Worm (Caenorhabditis elegans) whole organism, L1 larva: Measurements from ENCODE around the gene tsp-1.
A peak's percentile ranks its signal among the peaks of the same experiment; 100 is the strongest.

Source experiments
- C16A3.4 ChIP-seq: fragments of 150-350 bp; optimal IDR thresholded peaks from 2 replicates; lab custom pipeline; 2014; ENCODE audit warnings: missing biosample characterization, missing genetic modification characterization
- C34B4.2 ChIP-seq: sonication (generic microtip); optimal IDR thresholded peaks from 2 replicates; lab custom pipeline; 2017; ENCODE audit warnings: mild to moderate bottlenecking, missing genetic modification characterization, missing compliant biosample characterization
- aly-2 ChIP-seq: fragments of 150-350 bp; optimal IDR thresholded peaks from 2 replicates; lab custom pipeline; 2014; ENCODE audit warnings: missing biosample characterization, missing genetic modification characterization
- ceh-82 ChIP-seq, 3 experiments: fragments of 150-350 bp in 1 of 3; sonication (generic microtip) in 2 of 3; optimal IDR thresholded peaks; 2 replicates each; lab custom pipeline; 2014 to 2017; ENCODE audit warnings: missing biosample characterization in 3 of 3, missing genetic modification characterization in 3 of 3
- ces-1 ChIP-seq: fragments of 150-350 bp; optimal IDR thresholded peaks from 2 replicates; lab custom pipeline; 2014; ENCODE audit warnings: missing biosample characterization, missing genetic modification reagents, missing genetic modification characterization
- dsc-1 ChIP-seq: sonication (generic microtip); optimal IDR thresholded peaks from 2 replicates; lab custom pipeline; 2016; ENCODE audit warnings: mild to moderate bottlenecking, missing genetic modification characterization, missing compliant biosample characterization
- egl-27 ChIP-seq, 2 experiments: fragments of 150-350 bp in 1 of 2; sonication (generic microtip); optimal IDR thresholded peaks; 3 replicates each; lab custom pipeline; 2017 to 2018; ENCODE audit warnings: missing biosample characterization in 2 of 2, missing genetic modification characterization in 2 of 2, missing genetic modification reagents in 2 of 2
- elt-2 ChIP-seq: sonication (generic microtip); optimal IDR thresholded peaks from 2 replicates; lab custom pipeline; 2016; ENCODE audit warnings: missing genetic modification characterization, mild to moderate bottlenecking, inconsistent platforms, missing compliant biosample characterization, missing genetic modification reagents
- fkh-8 ChIP-seq: sonication (generic microtip); optimal IDR thresholded peaks from 2 replicates; lab custom pipeline; 2016; ENCODE audit warnings: mild to moderate bottlenecking, missing genetic modification characterization, missing compliant biosample characterization
- fos-1 ChIP-seq: fragments of 150-350 bp; optimal IDR thresholded peaks from 2 replicates; lab custom pipeline; 2014; ENCODE audit warnings: missing biosample characterization, missing genetic modification characterization
- hlh-17 ChIP-seq: fragments of 200-800 bp; sonication (Bioruptor generic); optimal IDR thresholded peaks from 2 replicates; lab custom pipeline; 2018; ENCODE audit warnings: missing genetic modification characterization, mild to moderate bottlenecking, missing compliant biosample characterization, moderate library complexity, borderline replicate concordance
- hlh-4 ChIP-seq: sonication (generic microtip); optimal IDR thresholded peaks from 2 replicates; lab custom pipeline; 2016; ENCODE audit warnings: mild to moderate bottlenecking, missing genetic modification characterization, missing compliant biosample characterization
- irx-1 ChIP-seq: sonication (generic microtip); optimal IDR thresholded peaks from 2 replicates; lab custom pipeline; 2016; ENCODE audit warnings: missing genetic modification characterization, missing compliant biosample characterization
- isw-1 ChIP-seq: fragments of 200-800 bp; sonication (Bioruptor generic); IDR thresholded peaks from 2 replicates; pipeline ENCODE4 v1.3.6; 2022; ENCODE audit warnings: missing genetic modification characterization, missing compliant biosample characterization
- lin-13 ChIP-seq: fragments of 150-350 bp; optimal IDR thresholded peaks from 2 replicates; lab custom pipeline; 2014; ENCODE audit warnings: missing biosample characterization, missing genetic modification reagents, missing genetic modification characterization
- lin-15B ChIP-seq: fragments of 150-350 bp; sonication (generic microtip); optimal IDR thresholded peaks from 3 replicates; lab custom pipeline; 2014; ENCODE audit warnings: missing biosample characterization, missing genetic modification characterization
- lin-39 ChIP-seq: fragments of 150-350 bp; optimal IDR thresholded peaks from 2 replicates; lab custom pipeline; 2014; ENCODE audit warnings: missing biosample characterization, missing genetic modification reagents, missing genetic modification characterization
- lir-3 ChIP-seq: sonication (generic microtip); optimal IDR thresholded peaks from 2 replicates; lab custom pipeline; 2016; ENCODE audit warnings: mild to moderate bottlenecking, missing genetic modification characterization, moderate library complexity, missing compliant biosample characterization; ENCODE audit not compliant: poor library complexity
- lsy-2 ChIP-seq, 2 experiments: fragments of 150-350 bp; optimal IDR thresholded peaks; 2 replicates each; lab custom pipeline; 2014; ENCODE audit warnings: missing biosample characterization in 2 of 2, missing genetic modification characterization in 2 of 2
- mab-9 ChIP-seq: fragments of 200-800 bp; sonication (Bioruptor generic); IDR thresholded peaks from 2 replicates; pipeline ENCODE4 v1.3.6; 2022; ENCODE audit warnings: missing genetic modification reagents, missing genetic modification characterization, missing compliant biosample characterization
- mef-2 ChIP-seq: fragments of 150-350 bp; optimal IDR thresholded peaks from 2 replicates; lab custom pipeline; 2014; ENCODE audit warnings: missing biosample characterization, missing genetic modification characterization
- nhr-11 ChIP-seq: fragments of 150-350 bp; optimal IDR thresholded peaks from 2 replicates; lab custom pipeline; 2014; ENCODE audit warnings: missing biosample characterization, missing genetic modification characterization
- nhr-12 ChIP-seq: sonication (generic microtip); optimal IDR thresholded peaks from 2 replicates; lab custom pipeline; 2017; ENCODE audit warnings: missing biosample characterization, missing genetic modification characterization
- nhr-28 ChIP-seq: fragments of 150-350 bp; optimal IDR thresholded peaks from 2 replicates; lab custom pipeline; 2014; ENCODE audit warnings: missing biosample characterization, missing genetic modification characterization
- nhr-47 ChIP-seq: sonication (generic microtip); optimal IDR thresholded peaks from 2 replicates; lab custom pipeline; 2016; ENCODE audit warnings: mild to moderate bottlenecking, missing genetic modification characterization, moderate library complexity, missing compliant biosample characterization
- nhr-77 ChIP-seq: fragments of 150-350 bp; optimal IDR thresholded peaks from 2 replicates; lab custom pipeline; 2014; ENCODE audit warnings: missing biosample characterization, missing genetic modification characterization
- nhr-85 ChIP-seq: sonication (generic microtip); peaks from one replicate; lab custom pipeline; 2016; ENCODE audit warnings: missing genetic modification characterization, inconsistent platforms, missing compliant biosample characterization
- nhr-90 ChIP-seq: sonication (generic microtip); optimal IDR thresholded peaks from 2 replicates; lab custom pipeline; 2016; ENCODE audit warnings: mild to moderate bottlenecking, missing genetic modification characterization, missing compliant biosample characterization; ENCODE audit not compliant: poor library complexity
- pag-3 ChIP-seq: sonication (generic microtip); optimal IDR thresholded peaks from 2 replicates; lab custom pipeline; 2017; ENCODE audit warnings: missing genetic modification characterization, mild to moderate bottlenecking, missing compliant biosample characterization, antibody characterized with exemption, borderline replicate concordance; ENCODE audit not compliant: insufficient read depth
- pax-3 ChIP-seq: fragments of 200-800 bp; sonication (Bioruptor generic); optimal IDR thresholded peaks from 2 replicates; lab custom pipeline; 2018; ENCODE audit warnings: mild to moderate bottlenecking, missing genetic modification characterization, moderate library complexity, missing compliant biosample characterization
- pqm-1 ChIP-seq: sonication (generic microtip); optimal IDR thresholded peaks from 3 replicates; lab custom pipeline; 2017; ENCODE audit warnings: missing biosample characterization, missing genetic modification characterization
- rnt-1 ChIP-seq: sonication (generic microtip); optimal IDR thresholded peaks from 2 replicates; lab custom pipeline; 2016; ENCODE audit warnings: mild to moderate bottlenecking, missing genetic modification characterization, moderate library complexity, missing compliant biosample characterization
- skn-1 ChIP-seq: fragments of 150-350 bp; optimal IDR thresholded peaks from 2 replicates; lab custom pipeline; 2014; ENCODE audit warnings: missing biosample characterization, missing genetic modification characterization
- snpc-4 ChIP-seq: fragments of 150-350 bp; optimal IDR thresholded peaks from 2 replicates; lab custom pipeline; 2014; ENCODE audit warnings: missing biosample characterization, missing genetic modification characterization
- snu-23 ChIP-seq: sonication (generic microtip); optimal IDR thresholded peaks from 2 replicates; lab custom pipeline; 2016; ENCODE audit warnings: missing genetic modification characterization, missing compliant biosample characterization
- sox-4 ChIP-seq: sonication (generic microtip); optimal IDR thresholded peaks from 2 replicates; lab custom pipeline; 2016; ENCODE audit warnings: missing genetic modification characterization, missing compliant biosample characterization
- sptf-1 ChIP-seq: fragments of 150-350 bp; optimal IDR thresholded peaks from 2 replicates; lab custom pipeline; 2014; ENCODE audit warnings: missing biosample characterization, missing genetic modification characterization
- swsn-7 ChIP-seq: sonication (generic microtip); optimal IDR thresholded peaks from 2 replicates; lab custom pipeline; 2016; ENCODE audit warnings: missing genetic modification characterization, missing compliant biosample characterization
- tbx-2 ChIP-seq: sonication (generic microtip); optimal IDR thresholded peaks from 2 replicates; lab custom pipeline; 2016; ENCODE audit warnings: missing genetic modification characterization, missing compliant biosample characterization
- unc-30 ChIP-seq: sonication (generic microtip); optimal IDR thresholded peaks from 2 replicates; lab custom pipeline; 2017; ENCODE audit warnings: missing biosample characterization, missing genetic modification characterization
- vab-15 ChIP-seq: sonication (generic microtip); optimal IDR thresholded peaks from 2 replicates; lab custom pipeline; 2017; ENCODE audit warnings: missing genotype, mild to moderate bottlenecking, missing genetic modification characterization, missing compliant biosample characterization
- xbp-1 ChIP-seq: sonication (generic microtip); optimal IDR thresholded peaks from 2 replicates; lab custom pipeline; 2016; ENCODE audit warnings: missing genetic modification characterization, missing compliant biosample characterization
- zag-1 ChIP-seq: fragments of 150-350 bp; optimal IDR thresholded peaks from 2 replicates; lab custom pipeline; 2014; ENCODE audit warnings: missing biosample characterization, missing genetic modification characterization
- zip-4 ChIP-seq: fragments of 200-800 bp; sonication (Bioruptor generic); optimal IDR thresholded peaks from 2 replicates; lab custom pipeline; 2018; ENCODE audit warnings: mild to moderate bottlenecking, missing genetic modification characterization, moderate library complexity, missing compliant biosample characterization
- ztf-4 ChIP-seq: fragments of 150-350 bp; optimal IDR thresholded peaks from 2 replicates; lab custom pipeline; 2014; ENCODE audit warnings: missing biosample characterization, missing genetic modification characterization

Gene tsp-1

DNA sequence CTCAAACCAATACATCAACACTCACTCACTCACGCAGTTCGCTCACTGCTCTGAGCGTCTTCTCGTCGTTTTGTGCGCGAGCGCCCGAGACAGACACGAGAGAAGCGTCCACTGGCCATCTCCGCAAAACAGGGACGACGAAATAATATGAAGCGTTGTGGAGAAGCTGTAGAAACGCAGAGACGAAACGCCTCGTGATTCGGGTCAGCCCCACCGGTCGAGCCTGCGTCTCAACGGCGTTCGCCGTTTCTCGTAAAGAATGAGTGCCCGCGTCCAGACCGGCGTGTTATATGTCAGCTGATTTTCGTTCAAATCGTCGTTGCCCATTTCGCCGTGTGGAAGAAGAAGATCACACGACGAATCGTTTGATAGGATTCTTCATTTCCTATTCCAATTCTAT is 11.7 kb downstream of the tsp-1 start, which contains the start of gene fbxl-1 (continued):
- peak; percentile 56 for TF ChIP-seq lir-3 (tag; lab: Kevin White, UChicago)
- TF ChIP-seq zip-4 (GFP tag; lab: Kevin White, UChicago) = peak; percentile 9
- TF ChIP-seq hlh-17 (GFP tag; lab: Kevin White, UChicago) = no peak
- peak; percentile 75 to 88 for TF ChIP-seq lsy-2 (tag; optimal IDR thresholded peaks at IDR 0.05; lab: Kevin White, UChicago)
- TF ChIP-seq fos-1 (tag; lab: Kevin White, UChicago) = peak; percentile 43
- TF ChIP-seq snu-23 (GFP tag; lab: Kevin White, UChicago) = peak; percentile 87
- peak; percentile 64 for TF ChIP-seq pax-3 (tag; lab: Kevin White, UChicago)
- TF ChIP-seq egl-27 (tag; optimal IDR thresholded peaks at IDR 0.05; lab: Kevin White, UChicago) = no peak
- no peak for TF ChIP-seq mab-9
- TF ChIP-seq nhr-77 (tag; lab: Kevin White, UChicago) = peak; percentile 71
- TF ChIP-seq elt-2 (tag; lab: Kevin White, UChicago) = peak; percentile 21
- TF ChIP-seq nhr-12 (tag; lab: Kevin White, UChicago) = no peak
- peak; percentile 73 for TF ChIP-seq xbp-1 (tag; lab: Kevin White, UChicago)
- TF ChIP-seq pag-3 = no peak
- peak; percentile 32 for TF ChIP-seq nhr-90 (tag; lab: Kevin White, UChicago)
- TF ChIP-seq nhr-47 (tag; lab: Kevin White, UChicago) = peak; percentile 85
- TF ChIP-seq pqm-1 (tag; lab: Kevin White, UChicago) = no peak
- TF ChIP-seq mef-2 = peak; percentile 58
- TF ChIP-seq hlh-4 (tag; lab: Kevin White, UChicago) = no peak
- TF ChIP-seq C34B4.2 (tag; lab: Kevin White, UChicago) = no peak
- no peak for TF ChIP-seq sptf-1 (tag; lab: Kevin White, UChicago)
- peak; percentile 25 to 70 (median 47) for TF ChIP-seq ceh-82 (tag; optimal IDR thresholded peaks at IDR 0.05; lab: Kevin White, UChicago)
- TF ChIP-seq sox-4 (tag; lab: Kevin White, UChicago) = peak; percentile 73
- TF ChIP-seq isw-1 (GFP tag; lab: Robert Waterston, UW) = peak; percentile 48
- TF ChIP-seq skn-1 (tag; lab: Kevin White, UChicago) = peak; percentile 65
- TF ChIP-seq rnt-1 = peak; percentile 82
- TF ChIP-seq fkh-8 (tag; lab: Kevin White, UChicago) = peak; percentile 96
- TF ChIP-seq zag-1 (tag; lab: Kevin White, UChicago) = no peak
- peak; percentile 6 for TF ChIP-seq snpc-4
- TF ChIP-seq C16A3.4 = peak; percentile 82
- peak; percentile 29 for TF ChIP-seq irx-1
- TF ChIP-seq ces-1 = no peak
- TF ChIP-seq lin-13 (GFP tag; lab: Kevin White, UChicago) = peak; percentile 65
- peak; percentile 80 for TF ChIP-seq dsc-1 (tag; lab: Kevin White, UChicago)
- no peak for TF ChIP-seq nhr-11 (tag; lab: Kevin White, UChicago)
- TF ChIP-seq unc-30 = no peak
- TF ChIP-seq nhr-28 (tag; lab: Kevin White, UChicago) = no peak
- TF ChIP-seq swsn-7 (tag; lab: Kevin White, UChicago) = peak; percentile 77
- TF ChIP-seq ztf-4 (tag; lab: Kevin White, UChicago) = peak; percentile 60
- TF ChIP-seq tbx-2 (tag; lab: Kevin White, UChicago) = peak; percentile 81

DNA sequence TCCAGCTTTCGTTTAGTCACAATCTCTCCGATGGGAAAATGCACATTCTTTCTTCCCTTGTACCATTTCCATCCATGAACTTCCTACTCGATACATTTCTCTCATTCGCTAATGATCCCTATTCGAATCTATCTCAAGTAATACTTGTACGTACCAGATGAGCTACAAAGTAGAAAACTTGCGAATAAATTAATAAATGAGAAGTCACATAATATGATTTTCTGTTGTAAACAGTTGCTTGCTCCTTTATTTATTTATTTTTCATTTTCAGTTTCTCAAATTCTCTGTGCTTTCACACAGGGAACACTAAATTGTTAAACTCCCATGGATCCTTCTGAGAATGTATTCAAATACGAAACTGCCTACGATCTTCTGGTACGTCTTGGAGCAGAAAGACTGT is 13.0 kb downstream of the tsp-1 start, which contains the start of gene rfs-1:
Gene rfs-1 (plus strand): TSS at position 301 of the 400 bp plus-strand sequence.
- TF ChIP-seq lin-39 (tag; lab: Kevin White, UChicago) = no peak
- no peak for TF ChIP-seq nhr-85 (tag; lab: Kevin White, UChicago)
- TF ChIP-seq lin-15B (tag; lab: Kevin White, UChicago) = no peak
- no peak for TF ChIP-seq lsy-2 (tag; optimal IDR thresholded peaks at IDR 0.05; lab: Kevin White, UChicago)
- no peak for TF ChIP-seq nhr-28 (tag; lab: Kevin White, UChicago)
- TF ChIP-seq pqm-1 (tag; lab: Kevin White, UChicago) = no peak
- no peak for TF ChIP-seq dsc-1 (tag; lab: Kevin White, UChicago)
- no peak for TF ChIP-seq zag-1 (tag; lab: Kevin White, UChicago)
- TF ChIP-seq vab-15 (tag; lab: Kevin White, UChicago) = no peak
- TF ChIP-seq ces-1 = no peak
- TF ChIP-seq isw-1 (GFP tag; lab: Robert Waterston, UW) = no peak
- no peak for TF ChIP-seq aly-2
